Fruit fly (Drosophila melanogaster) whole organism, embryonic: ENCODE measurements around the gene Pcd.

Experiments
- Antp ChIP-seq: fragments of 200-800 bp; sonication (Bioruptor generic); optimal IDR thresholded peaks from 3 replicates; lab custom pipeline; 2016; ENCODE audit warnings: missing biosample characterization, missing genetic modification characterization
- Asciz ChIP-seq: fragments of 200-800 bp; sonication (Bioruptor generic); optimal IDR thresholded peaks from 2 replicates; lab custom pipeline; 2017; ENCODE audit warnings: missing biosample characterization, mild to moderate bottlenecking, missing genetic modification characterization, missing genetic modification reagents
- Atf-2 ChIP-seq: fragments of 200-800 bp; sonication (Bioruptor generic); optimal IDR thresholded peaks from 2 replicates; lab custom pipeline; 2016; ENCODE audit warnings: missing biosample characterization, missing genetic modification characterization
- Atf6 ChIP-seq: fragments of 200-800 bp; sonication (Bioruptor generic); IDR thresholded peaks from 2 replicates; pipeline ENCODE4 v1.3.6; 2022; ENCODE audit warnings: missing biosample characterization, missing genetic modification characterization
- Bdp1 ChIP-seq: fragments of 200-800 bp; sonication (Bioruptor generic); optimal IDR thresholded peaks from 3 replicates; lab custom pipeline; 2016; ENCODE audit warnings: missing biosample characterization, missing genetic modification characterization
- CG10147 ChIP-seq: fragments of 200-800 bp; sonication (Bioruptor generic); optimal IDR thresholded peaks from 2 replicates; lab custom pipeline; 2019; ENCODE audit warnings: missing biosample characterization, mild to moderate bottlenecking, missing genetic modification characterization, moderate library complexity
- CG10654 ChIP-seq: fragments of 200-800 bp; sonication (Bioruptor generic); optimal IDR thresholded peaks from 2 replicates; lab custom pipeline; 2016; ENCODE audit warnings: missing biosample characterization, missing genetic modification characterization
- CG10959 ChIP-seq: fragments of 200-800 bp; sonication (Bioruptor generic); IDR thresholded peaks from 2 replicates; pipeline ENCODE4 v1.3.6; 2022; ENCODE audit warnings: missing biosample characterization, missing genetic modification characterization
- CG11398 ChIP-seq: fragments of 200-800 bp; sonication (Bioruptor generic); optimal IDR thresholded peaks from 2 replicates; lab custom pipeline; 2016; ENCODE audit warnings: missing biosample characterization, missing genetic modification characterization
- CG12104 ChIP-seq: fragments of 200-800 bp; sonication (Bioruptor generic); optimal IDR thresholded peaks from 3 replicates; lab custom pipeline; 2016; ENCODE audit warnings: missing biosample characterization, missing genetic modification characterization
- CG16815 ChIP-seq: fragments of 200-800 bp; sonication (Bioruptor generic); optimal IDR thresholded peaks from 3 replicates; lab custom pipeline; 2017; ENCODE audit warnings: missing biosample characterization, mild to moderate bottlenecking, missing genetic modification characterization
- CG3065 ChIP-seq: fragments of 200-800 bp; sonication (Bioruptor generic); optimal IDR thresholded peaks from 2 replicates; lab custom pipeline; 2016; ENCODE audit warnings: missing biosample characterization, missing genetic modification characterization
- CG3163 ChIP-seq: fragments of 200-800 bp; sonication (Bioruptor generic); optimal IDR thresholded peaks from 3 replicates; lab custom pipeline; 2016; ENCODE audit warnings: missing biosample characterization, missing genetic modification characterization
- CG33557 ChIP-seq: fragments of 200-800 bp; sonication (Bioruptor generic); optimal IDR thresholded peaks from 2 replicates; lab custom pipeline; 2019; ENCODE audit warnings: missing biosample characterization, mild to moderate bottlenecking, missing genetic modification characterization, moderate library complexity
- CG3407 ChIP-seq: fragments of 200-800 bp; sonication (Bioruptor generic); optimal IDR thresholded peaks from 2 replicates; lab custom pipeline; 2018; ENCODE audit warnings: missing biosample characterization, mild to moderate bottlenecking, missing genetic modification characterization
- CG4707 ChIP-seq: fragments of 200-800 bp; sonication (Bioruptor generic); optimal IDR thresholded peaks from 2 replicates; lab custom pipeline; 2018; ENCODE audit warnings: missing biosample characterization, mild to moderate bottlenecking, missing genetic modification characterization, moderate library complexity
- CG6813 ChIP-seq: fragments of 200-800 bp; sonication (Bioruptor generic); optimal IDR thresholded peaks from 2 replicates; lab custom pipeline; 2017; ENCODE audit warnings: missing biosample characterization, missing genetic modification characterization, mild to moderate bottlenecking, moderate library complexity, missing genetic modification reagents
- CG8944 ChIP-seq: fragments of 200-800 bp; sonication (Bioruptor generic); optimal IDR thresholded peaks from 3 replicates; lab custom pipeline; 2016; ENCODE audit warnings: missing biosample characterization, missing genetic modification characterization
- CG9215 ChIP-seq: fragments of 200-800 bp; sonication (Bioruptor generic); IDR thresholded peaks from 2 replicates; pipeline ENCODE4 v1.3.6; 2022; ENCODE audit warnings: missing biosample characterization, missing genetic modification characterization
- CG9876 ChIP-seq: fragments of 200-800 bp; sonication (Bioruptor generic); optimal IDR thresholded peaks from 2 replicates; lab custom pipeline; 2016; ENCODE audit warnings: missing biosample characterization, missing genetic modification characterization
- Gug ChIP-seq: fragments of 200-800 bp; sonication (Bioruptor generic); IDR thresholded peaks from 4 replicates; pipeline ENCODE4 v1.3.6; 2022; ENCODE audit warnings: missing biosample characterization, missing genetic modification characterization
- HLH54F ChIP-seq: fragments of 200-800 bp; sonication (Bioruptor generic); optimal IDR thresholded peaks from 3 replicates; lab custom pipeline; 2016; ENCODE audit warnings: missing biosample characterization, missing genetic modification characterization
- Mad ChIP-seq: fragments of 200-800 bp; sonication (Bioruptor generic); optimal IDR thresholded peaks from 2 replicates; lab custom pipeline; 2016; ENCODE audit warnings: missing biosample characterization, missing genetic modification characterization
- Oaz ChIP-seq: fragments of 200-800 bp; sonication (Bioruptor generic); IDR thresholded peaks from 2 replicates; pipeline ENCODE4 v1.3.6; 2022; ENCODE audit warnings: missing biosample characterization, missing genetic modification characterization
- Scr ChIP-seq: fragments of 200-800 bp; sonication (Bioruptor generic); IDR thresholded peaks from 2 replicates; pipeline ENCODE4 v1.3.6; 2022; ENCODE audit warnings: missing biosample characterization, missing genetic modification characterization; ENCODE audit not compliant: partially characterized antibody
- Six4 ChIP-seq: fragments of 200-800 bp; sonication (Bioruptor generic); optimal IDR thresholded peaks from 2 replicates; lab custom pipeline; 2016; ENCODE audit warnings: missing biosample characterization, missing genetic modification characterization
- TFAM ChIP-seq: fragments of 200-800 bp; sonication (Bioruptor generic); optimal IDR thresholded peaks from 2 replicates; lab custom pipeline; 2017; ENCODE audit warnings: missing biosample characterization, missing genetic modification characterization, inconsistent platforms
- Usf ChIP-seq: fragments of 200-800 bp; sonication (Bioruptor generic); optimal IDR thresholded peaks from 2 replicates; lab custom pipeline; 2017; ENCODE audit warnings: missing genotype, missing biosample characterization, missing genetic modification characterization
- ci ChIP-seq: fragments of 200-800 bp; sonication (Bioruptor generic); IDR thresholded peaks from 3 replicates; pipeline ENCODE4 v1.3.6; 2022; ENCODE audit warnings: missing biosample characterization, missing genetic modification characterization
- crol ChIP-seq: fragments of 200-800 bp; sonication (Bioruptor generic); IDR thresholded peaks from 2 replicates; pipeline ENCODE4 v1.3.6; 2022; ENCODE audit warnings: missing biosample characterization, missing genetic modification characterization
- dmrt11E ChIP-seq: fragments of 200-800 bp; sonication (Bioruptor generic); optimal IDR thresholded peaks from 3 replicates; lab custom pipeline; 2018; ENCODE audit warnings: missing biosample characterization, mild to moderate bottlenecking, missing genetic modification characterization, moderate library complexity
- dpn ChIP-seq, 2 experiments: fragments of 200-800 bp; sonication (Bioruptor generic); optimal IDR thresholded peaks; 3 replicates each; lab custom pipeline; 2016; ENCODE audit warnings: missing biosample characterization in 2 of 2, missing genetic modification characterization in 2 of 2
- ftz-f1 ChIP-seq: fragments of 200-800 bp; sonication (Bioruptor generic); optimal IDR thresholded peaks from 2 replicates; lab custom pipeline; 2016; ENCODE audit warnings: missing biosample characterization, missing genetic modification characterization
- gsb-n ChIP-seq: fragments of 200-800 bp; sonication (Bioruptor generic); optimal IDR thresholded peaks from 3 replicates; lab custom pipeline; 2018; ENCODE audit warnings: missing biosample characterization, mild to moderate bottlenecking, missing genetic modification characterization
- gt ChIP-seq: fragments of 200-800 bp; sonication (Bioruptor generic); IDR thresholded peaks from 2 replicates; pipeline ENCODE4 v1.3.6; 2022; ENCODE audit warnings: missing biosample characterization, missing genetic modification characterization
- hkb ChIP-seq, 2 experiments: fragments of 200-800 bp in 1 of 2; fragments of >200 bp in 1 of 2; sonication (Bioruptor generic) in 1 of 2; IDR thresholded peaks in 1 of 2; optimal IDR thresholded peaks in 1 of 2; 2 replicates each; pipeline versions ENCODE4 v1.3.6 to Lab custom; 2017 to 2022; ENCODE audit warnings: missing biosample characterization in 1 of 2, missing genetic modification characterization in 1 of 2
- odd ChIP-seq: fragments of 200-800 bp; sonication (Bioruptor generic); optimal IDR thresholded peaks from 2 replicates; lab custom pipeline; 2017; ENCODE audit warnings: missing biosample characterization, mild to moderate bottlenecking, missing genetic modification characterization
- p53 ChIP-seq: fragments of 200-800 bp; sonication (Bioruptor generic); optimal IDR thresholded peaks from 2 replicates; lab custom pipeline; 2016; ENCODE audit warnings: missing biosample characterization, missing genetic modification characterization
- phol ChIP-seq: fragments of 200-800 bp; sonication (Bioruptor generic); optimal IDR thresholded peaks from 3 replicates; lab custom pipeline; 2018; ENCODE audit warnings: missing biosample characterization, mild to moderate bottlenecking, missing genetic modification characterization, moderate library complexity
- repo ChIP-seq: fragments of 200-800 bp; sonication (Bioruptor generic); optimal IDR thresholded peaks from 2 replicates; lab custom pipeline; 2016; ENCODE audit warnings: missing biosample characterization, missing genetic modification characterization
- sisA ChIP-seq: fragments of 200-800 bp; sonication (Bioruptor generic); IDR thresholded peaks from 2 replicates; pipeline ENCODE4 v1.3.6; 2022; ENCODE audit warnings: missing biosample characterization, missing genetic modification characterization
- slbo ChIP-seq: fragments of 200-800 bp; sonication (Bioruptor generic); IDR thresholded peaks from 2 replicates; pipeline ENCODE4 v1.3.6; 2022; ENCODE audit warnings: missing biosample characterization, missing genetic modification characterization
- so ChIP-seq: fragments of 200-800 bp; sonication (Bioruptor generic); IDR thresholded peaks from 3 replicates; pipeline ENCODE4 v1.3.6; 2022; ENCODE audit warnings: missing biosample characterization, missing genetic modification characterization
- sob ChIP-seq: fragments of 200-800 bp; sonication (Bioruptor generic); IDR thresholded peaks from 2 replicates; pipeline ENCODE4 v1.3.6; 2022; ENCODE audit warnings: missing biosample characterization, missing genetic modification characterization
- trem ChIP-seq: fragments of 200-800 bp; optimal IDR thresholded peaks from 3 replicates; lab custom pipeline; 2019; ENCODE audit warnings: missing biosample characterization, mild to moderate bottlenecking, missing genetic modification characterization, moderate library complexity
- unc-4 ChIP-seq: fragments of 200-800 bp; sonication (Bioruptor generic); IDR thresholded peaks from 2 replicates; pipeline ENCODE4 v1.3.6; 2022; ENCODE audit warnings: missing biosample characterization, missing genetic modification characterization; ENCODE audit not compliant: partially characterized antibody
- vnd ChIP-seq: fragments of 200-800 bp; sonication (Bioruptor generic); IDR thresholded peaks from 3 replicates; pipeline ENCODE4 v1.3.6; 2022; ENCODE audit warnings: missing biosample characterization, missing genetic modification characterization; ENCODE audit not compliant: partially characterized antibody
- vvl ChIP-seq: fragments of 200-800 bp; sonication (Bioruptor generic); IDR thresholded peaks from 2 replicates; pipeline ENCODE4 v1.3.6; 2022; ENCODE audit warnings: missing biosample characterization, missing genetic modification characterization
- wdn ChIP-seq: fragments of 200-800 bp; sonication (Bioruptor generic); IDR thresholded peaks from 2 replicates; pipeline ENCODE4 v1.3.6; 2022; ENCODE audit warnings: missing biosample characterization, missing genetic modification characterization
- zf30C ChIP-seq: fragments of 200-800 bp; sonication (Bioruptor generic); optimal IDR thresholded peaks from 3 replicates; lab custom pipeline; 2018; ENCODE audit warnings: missing biosample characterization, mild to moderate bottlenecking, missing genetic modification characterization

Pcd gene

DNA sequence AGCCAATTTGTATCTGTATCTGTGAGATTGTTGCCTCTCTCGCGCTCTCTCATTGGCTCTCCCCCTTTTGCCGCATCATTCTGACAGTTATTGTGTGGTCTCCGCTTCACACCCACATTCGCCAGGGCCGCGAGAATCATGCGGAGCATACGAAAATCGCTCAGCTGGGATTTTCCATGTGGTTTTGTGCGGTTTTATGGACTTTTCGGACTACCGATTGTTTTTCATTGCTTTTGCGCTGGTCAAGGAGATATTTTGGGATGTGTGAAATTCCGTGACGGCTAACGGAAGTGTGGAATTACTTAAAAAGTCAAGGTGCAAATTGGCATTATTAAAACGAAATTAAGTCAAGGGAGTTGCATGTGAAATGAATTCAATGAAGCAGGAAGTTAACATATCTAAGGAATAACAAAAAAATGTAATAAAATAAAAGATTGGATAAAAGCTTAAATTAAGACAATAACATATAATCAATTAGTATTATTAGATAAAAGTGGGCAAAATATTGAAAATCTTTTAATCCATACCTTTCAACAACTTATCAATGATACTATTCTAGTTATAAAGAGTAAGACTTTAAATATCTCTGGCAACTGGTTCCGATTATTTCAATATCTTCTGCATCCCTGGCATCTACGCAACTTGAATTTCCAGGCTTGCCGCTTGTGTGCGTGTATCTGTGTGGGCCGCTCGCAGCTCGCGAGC is 49.3 kb downstream of the Pcd start (continued):
- TF ChIP-seq Usf, result peak; percentile 51
- peak; percentile 19 for TF ChIP-seq Six4 (GFP tag; lab: Kevin White, UChicago)
- TF ChIP-seq Atf6 (GFP tag; lab: Robert Waterston, UW), result no peak
- TF ChIP-seq TFAM (GFP tag; lab: Kevin White, UChicago), result no peak
- TF ChIP-seq hkb (optimal IDR thresholded peaks at IDR 0.05; lab: Kevin White, UChicago), result no peak
- TF ChIP-seq hkb (GFP tag; IDR thresholded peaks at IDR 0.05; lab: Robert Waterston, UW), result no peak
- TF ChIP-seq dmrt11E (tag; lab: Kevin White, UChicago), result peak; percentile 33
- TF ChIP-seq Asciz (GFP tag; lab: Kevin White, UChicago), result no peak
- no peak for TF ChIP-seq wdn (GFP tag; lab: Robert Waterston, UW)
- no peak for TF ChIP-seq CG4707 (GFP tag; lab: Kevin White, UChicago)
- TF ChIP-seq crol (GFP tag; lab: Robert Waterston, UW), result no peak
- peak; percentile 44 for TF ChIP-seq slbo (GFP tag; lab: Robert Waterston, UW)
- TF ChIP-seq CG3065 (GFP tag; lab: Kevin White, UChicago), result no peak
- no peak for TF ChIP-seq Mad (GFP tag; lab: Kevin White, UChicago)
- TF ChIP-seq gt, result no peak
- no peak for TF ChIP-seq CG33557 (GFP tag; lab: Kevin White, UChicago)
- no peak for TF ChIP-seq Scr (GFP tag; lab: Robert Waterston, UW)
- TF ChIP-seq CG16815, result peak; percentile 58
- no peak for TF ChIP-seq CG11398 (GFP tag; lab: Kevin White, UChicago)
- peak; percentile 45 for TF ChIP-seq phol (tag; lab: Kevin White, UChicago)
- TF ChIP-seq Antp (GFP tag; lab: Kevin White, UChicago), result peak; percentile 8
- no peak for TF ChIP-seq ci (GFP tag; lab: Robert Waterston, UW)
- no peak for TF ChIP-seq Bdp1 (GFP tag; lab: Kevin White, UChicago)
- peak; percentile 54; the same call in 1 of the 2 replicates for TF ChIP-seq sob (GFP tag; lab: Robert Waterston, UW)
- TF ChIP-seq so (GFP tag; lab: Robert Waterston, UW), result no peak
- peak; percentile 32; the same call in 1 of the 2 replicates for TF ChIP-seq CG9215
- TF ChIP-seq CG3407 (GFP tag; lab: Kevin White, UChicago), result no peak
- no peak; the same call in 1 of the 2 replicates for TF ChIP-seq sisA
- TF ChIP-seq ftz-f1, result no peak
- no peak for TF ChIP-seq CG9876
- peak; percentile 20 for TF ChIP-seq CG8944 (GFP tag; lab: Kevin White, UChicago)
- TF ChIP-seq unc-4 (GFP tag; lab: Robert Waterston, UW), result no peak
- TF ChIP-seq CG10959 (GFP tag; lab: Robert Waterston, UW), result no peak
- TF ChIP-seq CG12104 (GFP tag; lab: Kevin White, UChicago), result peak; percentile 51
- TF ChIP-seq trem, result no peak
- peak; percentile 40 for TF ChIP-seq CG10147 (GFP tag; lab: Kevin White, UChicago)
- no peak; the same call in 1 of the 2 replicates for TF ChIP-seq vvl
- TF ChIP-seq repo, result no peak
- 0 out of 3 replicates have a peak, but pooled peaks have one; percentile 21 for TF ChIP-seq vnd
- no peak for TF ChIP-seq p53 (GFP tag; lab: Kevin White, UChicago)
- TF ChIP-seq CG10654, result peak; percentile 25
- TF ChIP-seq dpn (GFP tag; optimal IDR thresholded peaks at IDR 0.05; lab: Kevin White, UChicago), result peak in 1 of 2 experiments; percentile 49
- TF ChIP-seq Atf-2 (GFP tag; lab: Kevin White, UChicago), result no peak
- no peak for TF ChIP-seq gsb-n (tag; lab: Kevin White, UChicago)
- TF ChIP-seq CG3163, result no peak
- no peak for TF ChIP-seq zf30C (GFP tag; lab: Kevin White, UChicago)
- TF ChIP-seq CG6813 (GFP tag; lab: Kevin White, UChicago), result no peak
- TF ChIP-seq odd (GFP tag; lab: Kevin White, UChicago), result peak; percentile 13
- TF ChIP-seq HLH54F (GFP tag; lab: Kevin White, UChicago), result peak; percentile 10
- TF ChIP-seq Oaz (GFP tag; lab: Robert Waterston, UW), result no peak
- TF ChIP-seq Gug (GFP tag; lab: Robert Waterston, UW), result peak; percentile 42; the same call in 3 of the 4 replicates
